Fruit fly (Drosophila melanogaster): ENCODE data around the gene Argp.

Argp gene

DNA sequence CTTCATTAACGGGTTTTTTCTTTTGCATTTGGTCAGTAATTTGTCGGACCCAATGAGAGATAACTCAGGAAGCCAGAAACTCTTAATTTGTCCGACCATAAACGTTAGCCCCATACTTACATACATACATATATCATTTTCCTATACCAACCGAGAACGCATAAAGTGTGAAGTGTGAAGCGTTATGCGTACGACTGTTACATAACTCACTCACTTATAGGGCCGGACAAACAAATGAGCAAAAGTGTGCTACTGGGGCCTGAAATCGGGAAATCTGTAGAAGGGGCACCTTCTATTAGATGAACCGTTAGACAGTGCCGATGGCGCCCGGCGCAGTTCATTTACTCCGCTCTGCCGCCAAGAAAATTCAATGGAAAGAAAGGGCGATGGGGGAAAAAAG, 12.3 kb upstream of the Argp start:
- TF ChIP-seq lola (GFP tag; optimal IDR thresholded peaks at IDR 0.05) (no peak), OdsH (GFP tag; optimal IDR thresholded peaks at IDR 0.05) (no peak), usp (GFP tag; optimal IDR thresholded peaks at IDR 0.05) (no peak), Hr78 (GFP tag; optimal IDR thresholded peaks at IDR 0.05) (no peak), tai (GFP tag; optimal IDR thresholded peaks at IDR 0.05) (no peak), brk (GFP tag; optimal IDR thresholded peaks at IDR 0.05) (no peak), CrebA (GFP tag; optimal IDR thresholded peaks at IDR 0.05; ENCODE audit: borderline replicate concordance) (no peak), N (GFP tag; optimal IDR thresholded peaks at IDR 0.05) (no peak), Dif (GFP tag; optimal IDR thresholded peaks at IDR 0.05; ENCODE audit: partially characterized antibody) (no peak), Mio (GFP tag; optimal IDR thresholded peaks at IDR 0.05) (no peak), Abd-B (GFP tag; optimal IDR thresholded peaks at IDR 0.05) (no peak), h (GFP tag; optimal IDR thresholded peaks at IDR 0.05) (no peak), CG32264 (GFP tag; optimal IDR thresholded peaks at IDR 0.05) (no peak), Sp1 (GFP tag; optimal IDR thresholded peaks at IDR 0.05) (no peak), Dfd (GFP tag; optimal IDR thresholded peaks at IDR 0.05) (no peak), CG9705 (GFP tag; optimal IDR thresholded peaks at IDR 0.05) (no peak), dmrt93B (GFP tag; optimal IDR thresholded peaks at IDR 0.05) (no peak), Hnf4 (GFP tag; optimal IDR thresholded peaks at IDR 0.05) (no peak), Hr83 (GFP tag; optimal IDR thresholded peaks at IDR 0.05; ENCODE audit: poor library complexity, severe bottlenecking) (no peak)

dm6 chr3R:13720798-13721197, 11.1 kb upstream of the Argp start:
- TF ChIP-seq GATAd (GFP tag; optimal IDR thresholded peaks at IDR 0.05), result no peak
- TF ChIP-seq N (GFP tag; optimal IDR thresholded peaks at IDR 0.05), result no peak
- no peak for TF ChIP-seq fru (GFP tag; optimal IDR thresholded peaks at IDR 0.05)
- no peak for TF ChIP-seq Mio (GFP tag; optimal IDR thresholded peaks at IDR 0.05)
- no peak for TF ChIP-seq sv (GFP tag; optimal IDR thresholded peaks at IDR 0.05)
- no peak for TF ChIP-seq jim (GFP tag; optimal IDR thresholded peaks at IDR 0.05)
- TF ChIP-seq h (GFP tag; optimal IDR thresholded peaks at IDR 0.05), result no peak
- TF ChIP-seq woc (GFP tag; optimal IDR thresholded peaks at IDR 0.05), result no peak
- TF ChIP-seq Dfd (GFP tag; optimal IDR thresholded peaks at IDR 0.05), result no peak

dm6 chr3R:13719053-13719452, 9.3 kb upstream of the Argp start:
- TF ChIP-seq Sp1 (GFP tag; optimal IDR thresholded peaks at IDR 0.05), result no peak
- TF ChIP-seq CG32264 (GFP tag; optimal IDR thresholded peaks at IDR 0.05), result no peak
- no peak for TF ChIP-seq GATAd (GFP tag; optimal IDR thresholded peaks at IDR 0.05)
- no peak for TF ChIP-seq Dfd (GFP tag; optimal IDR thresholded peaks at IDR 0.05)
- TF ChIP-seq lola (GFP tag; optimal IDR thresholded peaks at IDR 0.05), result no peak
- TF ChIP-seq dsf (GFP tag; optimal IDR thresholded peaks at IDR 0.05; ENCODE audit: borderline replicate concordance), result no peak
- TF ChIP-seq Dif (GFP tag; optimal IDR thresholded peaks at IDR 0.05; ENCODE audit: partially characterized antibody), result no peak

DNA sequence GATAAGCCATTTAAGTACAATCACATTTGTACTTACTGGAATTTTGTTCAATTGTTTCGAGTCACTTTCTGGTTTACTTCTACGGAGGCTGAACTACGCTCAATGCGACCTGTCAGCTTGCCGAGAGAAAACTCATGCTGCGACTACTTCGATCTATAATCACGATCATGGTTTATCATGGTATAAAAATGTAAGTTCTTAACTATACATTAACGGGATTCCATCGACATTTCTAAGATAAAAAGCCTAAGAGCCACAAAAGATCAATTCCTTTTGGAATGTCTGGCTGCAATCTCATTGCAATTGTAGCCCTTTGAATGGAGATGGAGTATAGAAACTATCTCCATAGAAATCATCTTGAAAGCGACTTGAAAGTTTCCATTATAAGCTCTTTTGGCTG, 8.3 kb upstream of the Argp start, which contains the start of gene Ubc87F:
Gene Ubc87F (minus strand): TSS at position 101 of the 400 bp plus-strand sequence.
- TF ChIP-seq woc (GFP tag; optimal IDR thresholded peaks at IDR 0.05) (no peak), Myc (optimal IDR thresholded peaks at IDR 0.05) (no peak)

DNA sequence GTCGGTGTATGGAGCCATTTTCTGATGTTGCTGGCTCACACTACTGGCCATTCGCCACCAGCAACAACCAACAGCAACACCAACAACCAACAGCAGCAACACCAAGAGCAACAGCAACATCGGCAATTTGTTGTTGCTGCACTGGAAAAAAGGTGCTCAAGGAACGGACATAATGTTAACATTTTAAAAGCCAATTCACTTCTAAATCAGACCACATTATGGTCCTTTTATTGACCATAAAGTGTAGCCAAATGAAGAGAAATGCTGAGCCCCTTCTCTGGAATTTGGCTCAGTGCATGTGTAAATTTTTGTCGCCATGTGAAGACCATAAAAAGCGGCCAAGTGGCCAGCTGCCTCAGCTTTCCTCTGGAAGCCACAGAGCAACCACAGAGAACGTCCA, 7.1 kb upstream of the Argp start:
- no peak for TF ChIP-seq Hr83 (GFP tag; optimal IDR thresholded peaks at IDR 0.05; ENCODE audit: poor library complexity, severe bottlenecking)
- TF ChIP-seq N (GFP tag; optimal IDR thresholded peaks at IDR 0.05), result no peak
- TF ChIP-seq Jra (GFP tag; optimal IDR thresholded peaks at IDR 0.05), result no peak
- no peak for TF ChIP-seq dsf (GFP tag; optimal IDR thresholded peaks at IDR 0.05; ENCODE audit: borderline replicate concordance)
- no peak for TF ChIP-seq tai (GFP tag; optimal IDR thresholded peaks at IDR 0.05)
- TF ChIP-seq rgr (GFP tag; optimal IDR thresholded peaks at IDR 0.05), result peak; percentile 40
- no peak for TF ChIP-seq Dfd (GFP tag; optimal IDR thresholded peaks at IDR 0.05)
- no peak for TF ChIP-seq Hr78 (GFP tag; optimal IDR thresholded peaks at IDR 0.05)
- TF ChIP-seq HLH106 (tag; optimal IDR thresholded peaks at IDR 0.05), result peak; percentile 27
- TF ChIP-seq psq (GFP tag; optimal IDR thresholded peaks at IDR 0.05), result no peak
- no peak for TF ChIP-seq jim (GFP tag; optimal IDR thresholded peaks at IDR 0.05)
- no peak for TF ChIP-seq sage (GFP tag; optimal IDR thresholded peaks at IDR 0.05)
- peak; percentile 12 for TF ChIP-seq OdsH (GFP tag; optimal IDR thresholded peaks at IDR 0.05)
- TF ChIP-seq Dif (GFP tag; optimal IDR thresholded peaks at IDR 0.05; ENCODE audit: partially characterized antibody), result no peak
- TF ChIP-seq Rel (GFP tag; optimal IDR thresholded peaks at IDR 0.05), result no peak
- no peak for TF ChIP-seq Rel (tag; optimal IDR thresholded peaks at IDR 0.05)
- no peak for TF ChIP-seq sv (GFP tag; optimal IDR thresholded peaks at IDR 0.05)
- peak; percentile 51 for TF ChIP-seq br (GFP tag; optimal IDR thresholded peaks at IDR 0.05)
- TF ChIP-seq CG32264 (GFP tag; optimal IDR thresholded peaks at IDR 0.05), result peak; percentile 26
- no peak for TF ChIP-seq Mio (GFP tag; optimal IDR thresholded peaks at IDR 0.05)
- no peak for TF ChIP-seq usp (GFP tag; optimal IDR thresholded peaks at IDR 0.05)
- no peak for TF ChIP-seq pan (optimal IDR thresholded peaks at IDR 0.05)
- TF ChIP-seq Hnf4 (GFP tag; optimal IDR thresholded peaks at IDR 0.05), result peak; percentile 42
- TF ChIP-seq Sp1 (GFP tag; optimal IDR thresholded peaks at IDR 0.05), result no peak
- TF ChIP-seq Vsx2 (GFP tag; optimal IDR thresholded peaks at IDR 0.05; ENCODE audit: partially characterized antibody), result no peak
- no peak for TF ChIP-seq CrebA (GFP tag; optimal IDR thresholded peaks at IDR 0.05; ENCODE audit: borderline replicate concordance)
- no peak for TF ChIP-seq dl (GFP tag; optimal IDR thresholded peaks at IDR 0.05; ENCODE audit: insufficient read depth in 1 of 2, partially characterized antibody in 2 of 2)
- TF ChIP-seq brk (GFP tag; optimal IDR thresholded peaks at IDR 0.05), result no peak
- no peak for TF ChIP-seq dmrt93B (GFP tag; optimal IDR thresholded peaks at IDR 0.05)
- peak; percentile 33 for TF ChIP-seq ey (GFP tag; optimal IDR thresholded peaks at IDR 0.05)
- no peak for TF ChIP-seq CG9705 (GFP tag; optimal IDR thresholded peaks at IDR 0.05)
- no peak for TF ChIP-seq GATAd (GFP tag; optimal IDR thresholded peaks at IDR 0.05)
- peak; percentile 76 for TF ChIP-seq fru (GFP tag; optimal IDR thresholded peaks at IDR 0.05)
- peak; percentile 56 for TF ChIP-seq woc (GFP tag; optimal IDR thresholded peaks at IDR 0.05)
- peak; percentile 36 for TF ChIP-seq h (GFP tag; optimal IDR thresholded peaks at IDR 0.05)
- TF ChIP-seq lola (GFP tag; optimal IDR thresholded peaks at IDR 0.05), result no peak
- TF ChIP-seq Myc (optimal IDR thresholded peaks at IDR 0.05), result no peak

All from whole organism, wandering third instar larva.